Worm (Caenorhabditis elegans) whole organism, late embryonic: ENCODE measurements around the gene ess-2.

Source experiments
- F13H6.1 ChIP-seq: sonication (generic microtip); optimal IDR thresholded peaks from 2 replicates; lab custom pipeline; 2016; ENCODE audit warnings: missing genetic modification characterization, missing compliant biosample characterization
- K09A11.1 ChIP-seq: sonication (generic microtip); optimal IDR thresholded peaks from 2 replicates; lab custom pipeline; 2017; ENCODE audit warnings: antibody characterized with exemption, mild to moderate bottlenecking, missing genetic modification characterization, missing compliant biosample characterization; ENCODE audit not compliant: insufficient read depth
- T23F11.4 ChIP-seq: fragments of 200-800 bp; sonication (Bioruptor generic); optimal IDR thresholded peaks from 2 replicates; lab custom pipeline; 2018; ENCODE audit warnings: mild to moderate bottlenecking, missing genetic modification characterization, missing compliant biosample characterization
- ama-1 ChIP-seq: fragments of 150-350 bp; optimal IDR thresholded peaks from 2 replicates; lab custom pipeline; 2014
- ceh-14 ChIP-seq: sonication (generic microtip); optimal IDR thresholded peaks from 2 replicates; lab custom pipeline; 2016; ENCODE audit warnings: missing genotype, missing genetic modification characterization, missing compliant biosample characterization
- ceh-18 ChIP-seq: sonication (generic microtip); optimal IDR thresholded peaks from 2 replicates; lab custom pipeline; 2016; ENCODE audit warnings: missing genetic modification characterization, missing compliant biosample characterization
- ceh-19 ChIP-seq: fragments of 200-800 bp; sonication (Bioruptor generic); optimal IDR thresholded peaks from 2 replicates; lab custom pipeline; 2018; ENCODE audit warnings: mild to moderate bottlenecking, missing genetic modification characterization, missing compliant biosample characterization
- ceh-2 ChIP-seq: sonication (generic microtip); optimal IDR thresholded peaks from 2 replicates; lab custom pipeline; 2016; ENCODE audit warnings: missing genotype, missing genetic modification characterization, missing compliant biosample characterization
- ceh-22 ChIP-seq: sonication (generic microtip); optimal IDR thresholded peaks from 2 replicates; lab custom pipeline; 2017; ENCODE audit warnings: missing biosample characterization, missing genetic modification characterization
- ceh-24 ChIP-seq: sonication (generic microtip); optimal IDR thresholded peaks from 2 replicates; lab custom pipeline; 2016; ENCODE audit warnings: mild to moderate bottlenecking, missing genetic modification characterization, missing compliant biosample characterization
- ceh-30 ChIP-seq: fragments of 150-350 bp; optimal IDR thresholded peaks from 2 replicates; lab custom pipeline; 2014; ENCODE audit warnings: missing biosample characterization, missing genetic modification characterization
- ceh-31 ChIP-seq: sonication (generic microtip); optimal IDR thresholded peaks from 2 replicates; lab custom pipeline; 2016; ENCODE audit warnings: missing genetic modification characterization, missing compliant biosample characterization
- ceh-34 ChIP-seq: sonication (generic microtip); optimal IDR thresholded peaks from 2 replicates; lab custom pipeline; 2016; ENCODE audit warnings: mild to moderate bottlenecking, missing genetic modification characterization, missing compliant biosample characterization
- ceh-45 ChIP-seq: fragments of 200-800 bp; sonication (Bioruptor generic); IDR thresholded peaks from 2 replicates; pipeline ENCODE4 v1.3.6; 2022; ENCODE audit warnings: missing genetic modification reagents, missing genetic modification characterization, missing compliant biosample characterization
- ceh-48 ChIP-seq: sonication (generic microtip); optimal IDR thresholded peaks from 2 replicates; lab custom pipeline; 2016; ENCODE audit warnings: missing genetic modification characterization, inconsistent platforms, missing compliant biosample characterization
- ceh-6 ChIP-seq: fragments of 200-800 bp; sonication (Bioruptor generic); optimal IDR thresholded peaks from 2 replicates; lab custom pipeline; 2018; ENCODE audit warnings: mild to moderate bottlenecking, missing genetic modification characterization, missing compliant biosample characterization
- che-1 ChIP-seq: sonication (generic microtip); optimal IDR thresholded peaks from 2 replicates; lab custom pipeline; 2016; ENCODE audit warnings: mild to moderate bottlenecking, missing genetic modification characterization, missing compliant biosample characterization
- dmd-4 ChIP-seq: sonication (generic microtip); optimal IDR thresholded peaks from 2 replicates; lab custom pipeline; 2016; ENCODE audit warnings: borderline replicate concordance, missing genetic modification characterization, missing compliant biosample characterization
- dve-1 ChIP-seq: sonication (generic microtip); optimal IDR thresholded peaks from 2 replicates; lab custom pipeline; 2017; ENCODE audit warnings: antibody characterized with exemption, mild to moderate bottlenecking, missing genetic modification characterization, missing compliant biosample characterization
- elt-2 ChIP-seq: sonication (generic microtip); optimal IDR thresholded peaks from 2 replicates; lab custom pipeline; 2016; ENCODE audit warnings: missing genetic modification reagents, missing genetic modification characterization, missing compliant biosample characterization
- elt-4 ChIP-seq: sonication (generic microtip); optimal IDR thresholded peaks from 2 replicates; lab custom pipeline; 2016; ENCODE audit warnings: missing genetic modification characterization, missing compliant biosample characterization
- ets-4 ChIP-seq: sonication (generic microtip); optimal IDR thresholded peaks from 2 replicates; lab custom pipeline; 2016; ENCODE audit warnings: missing genetic modification characterization, missing compliant biosample characterization
- eyg-1 ChIP-seq: sonication (generic microtip); optimal IDR thresholded peaks from 2 replicates; lab custom pipeline; 2016; ENCODE audit warnings: missing genotype, missing genetic modification characterization, missing compliant biosample characterization
- hlh-13 ChIP-seq: fragments of 200-800 bp; sonication (Bioruptor generic); optimal IDR thresholded peaks from 2 replicates; lab custom pipeline; 2018; ENCODE audit warnings: mild to moderate bottlenecking, missing genetic modification characterization, missing compliant biosample characterization
- hlh-30 ChIP-seq: sonication (generic microtip); optimal IDR thresholded peaks from 2 replicates; lab custom pipeline; 2017; ENCODE audit warnings: antibody characterized with exemption, missing genetic modification characterization, missing compliant biosample characterization; ENCODE audit not compliant: insufficient read depth
- hlh-6 ChIP-seq: sonication (generic microtip); optimal IDR thresholded peaks from 2 replicates; lab custom pipeline; 2016; ENCODE audit warnings: missing genotype, missing genetic modification characterization, missing compliant biosample characterization
- hlh-8 ChIP-seq: sonication (generic microtip); optimal IDR thresholded peaks from 2 replicates; lab custom pipeline; 2016; ENCODE audit warnings: missing genotype, missing genetic modification characterization, missing compliant biosample characterization
- lin-11 ChIP-seq: fragments of 200-800 bp; sonication (Bioruptor generic); optimal IDR thresholded peaks from 2 replicates; lab custom pipeline; 2018; ENCODE audit warnings: mild to moderate bottlenecking, missing genetic modification characterization, missing compliant biosample characterization
- nfya-1 ChIP-seq: sonication (generic microtip); optimal IDR thresholded peaks from 2 replicates; lab custom pipeline; 2017; ENCODE audit warnings: missing genetic modification characterization, mild to moderate bottlenecking, missing compliant biosample characterization, antibody characterized with exemption, moderate library complexity
- nhr-11 ChIP-seq: fragments of 150-350 bp; optimal IDR thresholded peaks from 2 replicates; lab custom pipeline; 2014; ENCODE audit warnings: missing biosample characterization, missing genetic modification characterization
- nhr-232 ChIP-seq: sonication (generic microtip); optimal IDR thresholded peaks from 2 replicates; lab custom pipeline; 2016; ENCODE audit warnings: missing genetic modification characterization, missing compliant biosample characterization
- pag-3 ChIP-seq: sonication (generic microtip); optimal IDR thresholded peaks from 2 replicates; lab custom pipeline; 2016; ENCODE audit warnings: missing compliant biosample characterization, missing genetic modification characterization, borderline replicate concordance
- pax-1 ChIP-seq: fragments of 150-350 bp; optimal IDR thresholded peaks from 2 replicates; lab custom pipeline; 2014; ENCODE audit warnings: missing biosample characterization, missing genetic modification characterization
- pqm-1 ChIP-seq: sonication (generic microtip); optimal IDR thresholded peaks from 2 replicates; lab custom pipeline; 2016; ENCODE audit warnings: missing genetic modification characterization, missing compliant biosample characterization
- ref-2 ChIP-seq: sonication (generic microtip); optimal IDR thresholded peaks from 2 replicates; lab custom pipeline; 2016; ENCODE audit warnings: missing genetic modification characterization, missing compliant biosample characterization
- rnt-1 ChIP-seq: sonication (generic microtip); optimal IDR thresholded peaks from 2 replicates; lab custom pipeline; 2016; ENCODE audit warnings: missing genetic modification characterization, missing compliant biosample characterization
- sdc-2 ChIP-seq: sonication (generic microtip); optimal IDR thresholded peaks from 2 replicates; lab custom pipeline; 2016; ENCODE audit warnings: missing genotype, missing genetic modification characterization, missing compliant biosample characterization
- sox-4 ChIP-seq: sonication (generic microtip); optimal IDR thresholded peaks from 2 replicates; lab custom pipeline; 2017; ENCODE audit warnings: mild to moderate bottlenecking, missing genetic modification characterization, inconsistent platforms, missing compliant biosample characterization
- syd-9 ChIP-seq: sonication (generic microtip); optimal IDR thresholded peaks from 2 replicates; lab custom pipeline; 2016; ENCODE audit warnings: mild to moderate bottlenecking, missing genetic modification characterization, moderate library complexity, missing compliant biosample characterization
- tbx-2 ChIP-seq: sonication (generic microtip); optimal IDR thresholded peaks from 2 replicates; lab custom pipeline; 2016; ENCODE audit warnings: missing genetic modification characterization, missing compliant biosample characterization
- tbx-7 ChIP-seq: sonication (generic microtip); optimal IDR thresholded peaks from 2 replicates; lab custom pipeline; 2016; ENCODE audit warnings: missing genotype, missing genetic modification characterization, missing compliant biosample characterization
- ttx-3 ChIP-seq: sonication (generic microtip); optimal IDR thresholded peaks from 2 replicates; lab custom pipeline; 2016; ENCODE audit warnings: missing genetic modification reagents, missing genetic modification characterization, missing compliant biosample characterization
- unc-42 ChIP-seq: sonication (generic microtip); optimal IDR thresholded peaks from 2 replicates; lab custom pipeline; 2016; ENCODE audit warnings: missing genotype, missing genetic modification characterization, missing compliant biosample characterization
- unc-55 ChIP-seq: sonication (generic microtip); optimal IDR thresholded peaks from 2 replicates; lab custom pipeline; 2017; ENCODE audit warnings: missing biosample characterization, missing genetic modification reagents, missing genetic modification characterization
- unc-86 ChIP-seq: sonication (generic microtip); optimal IDR thresholded peaks from 2 replicates; lab custom pipeline; 2016; ENCODE audit warnings: missing genetic modification characterization, missing compliant biosample characterization

ess-2 gene

DNA sequence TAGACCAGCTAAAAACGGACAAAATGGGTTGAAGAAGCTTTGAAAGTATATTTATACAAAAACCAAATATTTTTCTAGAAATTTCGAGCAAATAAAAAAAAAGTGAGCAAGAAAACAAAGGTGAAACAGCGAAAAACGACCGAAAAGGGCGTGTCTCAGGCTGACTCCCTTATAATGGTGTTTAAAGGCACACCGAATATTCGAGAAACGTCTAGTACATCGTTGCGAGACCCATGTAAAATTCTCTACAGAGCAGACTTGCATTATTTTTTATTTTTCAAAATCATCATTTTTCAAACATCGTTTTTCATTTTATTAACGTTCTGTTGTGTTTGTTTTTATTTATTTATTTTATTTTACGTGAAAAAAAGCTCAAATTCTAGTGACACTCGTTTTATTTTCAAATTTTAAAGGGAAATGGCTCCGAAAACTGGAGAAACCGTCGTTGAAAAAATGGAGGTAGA lies 43.2 kb downstream of the ess-2 start, which contains the start of gene rpn-3:
TSS of gene rpn-3 (plus strand) at position 414 of the 464 bp plus-strand sequence.
- no peak for TF ChIP-seq dmd-4 (tag; lab: Kevin White, UChicago)
- TF ChIP-seq hlh-13 (GFP tag; lab: Kevin White, UChicago): no peak
- TF ChIP-seq pax-1 (tag; lab: Kevin White, UChicago): peak; percentile 97
- TF ChIP-seq ceh-18 (tag; lab: Kevin White, UChicago): peak; percentile 79
- no peak for TF ChIP-seq hlh-6 (tag; lab: Kevin White, UChicago)
- TF ChIP-seq che-1: no peak
- TF ChIP-seq ama-1: no peak
- TF ChIP-seq nhr-232 (tag; lab: Kevin White, UChicago): no peak
- peak; percentile 3 for TF ChIP-seq sdc-2 (tag; lab: Kevin White, UChicago)
- TF ChIP-seq ttx-3 (tag; lab: Kevin White, UChicago): peak; percentile 53
- TF ChIP-seq rnt-1 (tag; lab: Kevin White, UChicago): peak; percentile 73
- no peak for TF ChIP-seq eyg-1 (tag; lab: Kevin White, UChicago)
- no peak for TF ChIP-seq pag-3
- TF ChIP-seq T23F11.4 (GFP tag; lab: Kevin White, UChicago): no peak
- peak; percentile 27 for TF ChIP-seq ceh-14
- no peak for TF ChIP-seq ceh-24 (tag; lab: Kevin White, UChicago)
- TF ChIP-seq elt-2 (tag; lab: Kevin White, UChicago): peak; percentile 34
- peak; percentile 8 for TF ChIP-seq ceh-48 (tag; lab: Kevin White, UChicago)
- no peak for TF ChIP-seq elt-4 (tag; lab: Kevin White, UChicago)
- TF ChIP-seq pqm-1 (tag; lab: Kevin White, UChicago): peak; percentile 7
- peak; percentile 84 for TF ChIP-seq ceh-34 (tag; lab: Kevin White, UChicago)
- TF ChIP-seq ref-2 (tag; lab: Kevin White, UChicago): peak; percentile 55
- no peak for TF ChIP-seq lin-11
- TF ChIP-seq ceh-45 (GFP tag; lab: Robert Waterston, UW): no peak
- TF ChIP-seq sox-4 (tag; lab: Kevin White, UChicago): peak; percentile 28
- TF ChIP-seq unc-42: peak; percentile 84
- peak; percentile 46 for TF ChIP-seq hlh-30
- TF ChIP-seq F13H6.1 (tag; lab: Kevin White, UChicago): peak; percentile 22
- TF ChIP-seq syd-9: peak; percentile 47
- TF ChIP-seq ets-4 (tag; lab: Kevin White, UChicago): peak; percentile 67
- TF ChIP-seq ceh-6: peak; percentile 16
- peak; percentile 88 for TF ChIP-seq ceh-30 (tag; lab: Kevin White, UChicago)
- peak; percentile 94 for TF ChIP-seq nfya-1 (tag; lab: Kevin White, UChicago)
- TF ChIP-seq tbx-2 (tag; lab: Kevin White, UChicago): peak; percentile 84
- peak; percentile 94 for TF ChIP-seq unc-55 (GFP tag; lab: Kevin White, UChicago)
- peak; percentile 66 for TF ChIP-seq unc-86
- peak; percentile 88 for TF ChIP-seq ceh-31
- no peak for TF ChIP-seq ceh-22 (tag; lab: Kevin White, UChicago)
- peak; percentile 55 for TF ChIP-seq ceh-2 (tag; lab: Kevin White, UChicago)
- TF ChIP-seq tbx-7 (tag; lab: Kevin White, UChicago): no peak
- TF ChIP-seq dve-1 (tag; lab: Kevin White, UChicago): peak; percentile 72
- TF ChIP-seq ceh-19 (GFP tag; lab: Kevin White, UChicago): peak; percentile 44
- TF ChIP-seq K09A11.1 (tag; lab: Kevin White, UChicago): peak; percentile 68
- peak; percentile 8 for TF ChIP-seq hlh-8
- peak; percentile 68 for TF ChIP-seq nhr-11 (tag; lab: Kevin White, UChicago)
